Fruit fly (Drosophila melanogaster) whole organism, prepupa: Measurements from ENCODE around the gene Atg3.
A peak's percentile ranks its signal among the peaks of the same experiment; 100 is the strongest.

Experiments used
- CG10631 ChIP-seq: fragments of 200-800 bp; sonication (Bioruptor generic); optimal IDR thresholded peaks from 2 replicates; lab custom pipeline; 2016; ENCODE audit warnings: missing biosample characterization, missing genetic modification characterization
- CG10669 ChIP-seq: fragments of 200-800 bp; sonication (Bioruptor generic); optimal IDR thresholded peaks from 3 replicates; lab custom pipeline; 2018; ENCODE audit warnings: missing biosample characterization, mild to moderate bottlenecking, missing genetic modification characterization, moderate library complexity
- CG11294 ChIP-seq: fragments of 200-800 bp; sonication (Bioruptor generic); IDR thresholded peaks from 2 replicates; pipeline ENCODE4 v1.3.6; 2022; ENCODE audit warnings: missing biosample characterization, missing genetic modification characterization
- CG11762 ChIP-seq: fragments of 200-800 bp; sonication (Bioruptor generic); optimal IDR thresholded peaks from 3 replicates; lab custom pipeline; 2016; ENCODE audit warnings: missing biosample characterization, missing genetic modification characterization; ENCODE audit not compliant: insufficient read depth
- CG11902 ChIP-seq: fragments of 200-800 bp; sonication (Bioruptor generic); optimal IDR thresholded peaks from 3 replicates; lab custom pipeline; 2016; ENCODE audit warnings: missing biosample characterization, missing genetic modification characterization
- CG15336 ChIP-seq: fragments of 200-800 bp; sonication (Bioruptor generic); IDR thresholded peaks from 2 replicates; pipeline ENCODE4 v1.3.6; 2022; ENCODE audit warnings: missing biosample characterization, missing genetic modification characterization
- CG1621 ChIP-seq: fragments of 200-800 bp; sonication (Bioruptor generic); optimal IDR thresholded peaks from 3 replicates; lab custom pipeline; 2018; ENCODE audit warnings: missing biosample characterization, mild to moderate bottlenecking, missing genetic modification characterization
- CG16779 ChIP-seq: fragments of 200-800 bp; sonication (Bioruptor generic); optimal IDR thresholded peaks from 3 replicates; lab custom pipeline; 2017; ENCODE audit warnings: missing biosample characterization, mild to moderate bottlenecking, missing genetic modification characterization
- CG3032 ChIP-seq: fragments of 200-800 bp; optimal IDR thresholded peaks from 2 replicates; lab custom pipeline; 2019; ENCODE audit warnings: missing biosample characterization, mild to moderate bottlenecking, missing genetic modification characterization, moderate library complexity
- CG32006 ChIP-seq: fragments of 200-800 bp; sonication (Bioruptor generic); optimal IDR thresholded peaks from 3 replicates; lab custom pipeline; 2017; ENCODE audit warnings: missing biosample characterization, mild to moderate bottlenecking, missing genetic modification characterization
- CG34406 ChIP-seq: fragments of 200-800 bp; sonication (Bioruptor generic); optimal IDR thresholded peaks from 3 replicates; lab custom pipeline; 2016; ENCODE audit warnings: missing biosample characterization, missing genetic modification characterization
- CG3919 ChIP-seq: fragments of 200-800 bp; sonication (Bioruptor generic); optimal IDR thresholded peaks from 3 replicates; lab custom pipeline; 2016; ENCODE audit warnings: missing biosample characterization, missing genetic modification characterization
- CG4318 ChIP-seq: fragments of 200-800 bp; sonication (Bioruptor generic); optimal IDR thresholded peaks from 3 replicates; lab custom pipeline; 2017; ENCODE audit warnings: missing biosample characterization, mild to moderate bottlenecking, missing genetic modification characterization
- CG6163 ChIP-seq: fragments of 200-800 bp; sonication (Bioruptor generic); IDR thresholded peaks from 3 replicates; pipeline ENCODE4 v1.3.6; 2022; ENCODE audit warnings: missing biosample characterization, missing genetic modification characterization
- CG6276 ChIP-seq: fragments of 200-800 bp; sonication (Bioruptor generic); optimal IDR thresholded peaks from 2 replicates; lab custom pipeline; 2017; ENCODE audit warnings: missing biosample characterization, mild to moderate bottlenecking, missing genetic modification characterization
- CG6792 ChIP-seq: fragments of 200-800 bp; sonication (Bioruptor generic); optimal IDR thresholded peaks from 3 replicates; lab custom pipeline; 2016; ENCODE audit warnings: missing biosample characterization, missing genetic modification characterization
- CG6854 ChIP-seq: fragments of 200-800 bp; sonication (Bioruptor generic); optimal IDR thresholded peaks from 2 replicates; lab custom pipeline; 2017; ENCODE audit warnings: missing biosample characterization, mild to moderate bottlenecking, missing genetic modification characterization
- CG8119 ChIP-seq: fragments of 200-800 bp; sonication (Bioruptor generic); IDR thresholded peaks from 3 replicates; pipeline ENCODE4 v1.3.6; 2022; ENCODE audit warnings: missing biosample characterization, missing genetic modification characterization
- CG8319 ChIP-seq: fragments of 200-800 bp; sonication (Bioruptor generic); optimal IDR thresholded peaks from 3 replicates; lab custom pipeline; 2016; ENCODE audit warnings: missing biosample characterization, missing genetic modification characterization
- CG8632 ChIP-seq: fragments of 200-800 bp; sonication (Bioruptor generic); optimal IDR thresholded peaks from 3 replicates; lab custom pipeline; 2016; ENCODE audit warnings: missing biosample characterization, missing genetic modification characterization
- Eip75B ChIP-seq: fragments of 200-800 bp; sonication (Bioruptor generic); optimal IDR thresholded peaks from 3 replicates; lab custom pipeline; 2016; ENCODE audit warnings: missing biosample characterization, missing genetic modification characterization
- Eip78C ChIP-seq: fragments of 200-800 bp; sonication (Bioruptor generic); peaks from one replicate; lab custom pipeline; 2016; ENCODE audit warnings: missing biosample characterization, missing genetic modification characterization
- Ets96B ChIP-seq: fragments of 200-800 bp; optimal IDR thresholded peaks from 2 replicates; lab custom pipeline; 2019; ENCODE audit warnings: missing biosample characterization, mild to moderate bottlenecking, missing genetic modification characterization, moderate library complexity
- Gug ChIP-seq: fragments of 200-800 bp; sonication (Bioruptor generic); IDR thresholded peaks from 2 replicates; pipeline ENCODE4 v1.3.6; 2022; ENCODE audit warnings: missing biosample characterization, missing genetic modification characterization
- Hr39 ChIP-seq: fragments of 200-800 bp; sonication (Bioruptor generic); optimal IDR thresholded peaks from 2 replicates; lab custom pipeline; 2016; ENCODE audit warnings: missing biosample characterization, missing genetic modification characterization
- Hr4 ChIP-seq: fragments of 200-800 bp; sonication (Bioruptor generic); optimal IDR thresholded peaks from 3 replicates; lab custom pipeline; 2016; ENCODE audit warnings: missing biosample characterization, missing genetic modification characterization
- Lpt ChIP-seq: fragments of 200-800 bp; sonication (Bioruptor generic); optimal IDR thresholded peaks from 3 replicates; lab custom pipeline; 2016; ENCODE audit warnings: missing biosample characterization, missing genetic modification characterization
- OdsH ChIP-seq: fragments of 200-800 bp; sonication (Bioruptor generic); optimal IDR thresholded peaks from 3 replicates; lab custom pipeline; 2016; ENCODE audit warnings: missing biosample characterization, missing genetic modification characterization
- Sox14 ChIP-seq: fragments of 200-800 bp; sonication (Bioruptor generic); optimal IDR thresholded peaks from 3 replicates; lab custom pipeline; 2016; ENCODE audit warnings: missing biosample characterization, missing genetic modification characterization
- Sox15 ChIP-seq: fragments of 200-800 bp; sonication (Bioruptor generic); optimal IDR thresholded peaks from 3 replicates; lab custom pipeline; 2016; ENCODE audit warnings: missing biosample characterization, missing genetic modification characterization
- achi ChIP-seq: fragments of 200-800 bp; sonication (Bioruptor generic); optimal IDR thresholded peaks from 3 replicates; lab custom pipeline; 2016; ENCODE audit warnings: missing biosample characterization, missing genetic modification characterization
- acj6 ChIP-seq: fragments of 200-800 bp; sonication (Bioruptor generic); optimal IDR thresholded peaks from 3 replicates; lab custom pipeline; 2016; ENCODE audit warnings: missing biosample characterization, missing genetic modification characterization
- dac ChIP-seq: fragments of 200-800 bp; sonication (Bioruptor generic); optimal IDR thresholded peaks from 2 replicates; lab custom pipeline; 2017; ENCODE audit warnings: missing biosample characterization, mild to moderate bottlenecking, missing genetic modification characterization
- dsx ChIP-seq: fragments of 200-800 bp; optimal IDR thresholded peaks from 3 replicates; lab custom pipeline; 2019; ENCODE audit warnings: missing biosample characterization, mild to moderate bottlenecking, missing genetic modification characterization, moderate library complexity; ENCODE audit not compliant: poor library complexity, severe bottlenecking
- eg ChIP-seq: fragments of 200-800 bp; sonication (Bioruptor generic); IDR thresholded peaks from 3 replicates; pipeline ENCODE4 v1.3.6; 2022; ENCODE audit warnings: missing biosample characterization, missing genetic modification characterization
- fkh ChIP-seq: fragments of 200-800 bp; sonication (Bioruptor generic); optimal IDR thresholded peaks from 3 replicates; lab custom pipeline; 2017; ENCODE audit warnings: missing biosample characterization, mild to moderate bottlenecking, missing genetic modification characterization, moderate library complexity
- net ChIP-seq: fragments of 200-800 bp; sonication (Bioruptor generic); optimal IDR thresholded peaks from 3 replicates; lab custom pipeline; 2016; ENCODE audit warnings: missing biosample characterization, missing genetic modification characterization
- pdm3 ChIP-seq: fragments of 200-800 bp; sonication (Bioruptor generic); optimal IDR thresholded peaks from 3 replicates; lab custom pipeline; 2016; ENCODE audit warnings: missing biosample characterization, missing genetic modification characterization
- salr ChIP-seq, 2 experiments: fragments of 200-800 bp; sonication (Bioruptor generic); optimal IDR thresholded peaks; 3 replicates each; lab custom pipeline; 2016 to 2018; ENCODE audit warnings: missing biosample characterization in 2 of 2, missing genetic modification characterization in 2 of 2, mild to moderate bottlenecking in 1 of 2
- ss ChIP-seq, 2 experiments: fragments of 200-800 bp; sonication (Bioruptor generic); optimal IDR thresholded peaks; 2 replicates in 1 of 2; 3 replicates in 1 of 2; lab custom pipeline; 2017 to 2018; ENCODE audit warnings: mild to moderate bottlenecking in 2 of 2, missing biosample characterization in 2 of 2, missing genetic modification characterization in 2 of 2, moderate library complexity in 1 of 2
- svp ChIP-seq: fragments of 200-800 bp; sonication (Bioruptor generic); peaks from one replicate; lab custom pipeline; 2016; ENCODE audit warnings: missing biosample characterization, missing genetic modification characterization
- topi ChIP-seq: fragments of 200-800 bp; sonication (Bioruptor generic); optimal IDR thresholded peaks from 3 replicates; lab custom pipeline; 2016; ENCODE audit warnings: missing biosample characterization, missing genetic modification characterization
- vri ChIP-seq: fragments of 200-800 bp; sonication (Bioruptor generic); optimal IDR thresholded peaks from 3 replicates; lab custom pipeline; 2016; ENCODE audit warnings: missing biosample characterization, mild to moderate bottlenecking, missing genetic modification characterization

Atg3 gene

DNA sequence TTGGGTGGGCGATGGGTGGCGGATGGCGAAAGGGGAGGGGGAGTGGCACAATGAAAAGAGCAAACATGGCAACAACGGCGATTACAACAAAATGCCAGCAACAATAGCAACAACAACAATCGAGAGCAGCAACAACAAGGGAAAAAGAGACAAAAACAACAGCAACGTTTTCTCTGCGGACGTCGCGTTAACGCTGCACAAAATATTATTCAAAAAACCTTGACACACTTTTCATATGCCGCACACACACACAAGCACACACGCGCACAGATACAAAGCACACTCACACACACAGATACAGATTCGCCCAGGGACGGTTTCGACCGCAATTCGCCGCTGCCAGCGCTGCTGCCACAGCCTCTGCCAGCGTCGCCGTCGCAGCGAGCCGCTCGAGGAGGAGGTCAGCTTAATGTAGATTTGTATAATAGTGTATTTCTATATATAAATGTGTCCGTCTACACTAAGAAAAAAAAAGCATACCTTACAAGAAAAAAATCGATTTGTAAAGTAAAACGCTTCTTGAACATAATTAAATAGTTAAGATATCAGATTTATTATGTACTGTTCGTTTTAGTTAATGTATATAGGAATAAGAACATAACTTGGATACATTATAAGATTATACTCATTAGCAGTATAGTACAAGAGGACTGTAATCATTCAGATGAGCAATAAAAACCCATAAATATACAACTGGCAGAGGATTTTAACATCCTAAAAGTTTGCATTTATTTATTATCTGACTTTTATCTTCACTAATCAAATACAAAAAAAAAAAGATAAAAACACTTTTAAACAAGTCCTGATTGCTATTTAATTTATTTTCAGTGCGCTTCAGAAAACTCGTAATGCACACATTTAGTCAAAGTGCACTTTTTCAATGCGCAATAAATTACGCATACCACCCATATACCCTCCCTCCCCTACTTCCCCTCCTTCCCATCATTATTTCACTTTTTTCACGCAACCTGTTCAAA, 33.5 kb downstream of the Atg3 start:
- TF ChIP-seq Hr39 (GFP tag; lab: Kevin White, UChicago) (no peak), pdm3 (GFP tag; lab: Kevin White, UChicago) (peak; percentile 62), CG11294 (GFP tag; lab: Robert Waterston, UW) (peak; percentile 71; the same call in 1 of the 2 replicates), CG32006 (GFP tag; lab: Kevin White, UChicago) (peak; percentile 40), fkh (GFP tag; lab: Kevin White, UChicago) (peak; percentile 71), Ets96B (tag; lab: Kevin White, UChicago) (no peak), dsx (no peak), Gug (GFP tag; lab: Robert Waterston, UW) (no peak), OdsH (peak; percentile 66), ss (GFP tag; optimal IDR thresholded peaks at IDR 0.05; lab: Kevin White, UChicago) (no peak), CG6854 (GFP tag; lab: Kevin White, UChicago) (no peak), CG6276 (GFP tag; lab: Kevin White, UChicago) (peak; percentile 0), net (GFP tag; lab: Kevin White, UChicago) (peak; percentile 59), CG11902 (peak; percentile 18), CG16779 (no peak), CG8319 (GFP tag; lab: Kevin White, UChicago) (peak; percentile 25), eg (peak; percentile 44; the same call in 1 of the 3 replicates), acj6 (GFP tag; lab: Kevin White, UChicago) (peak; percentile 26), CG3919 (GFP tag; lab: Kevin White, UChicago) (peak; percentile 36), svp (GFP tag; lab: Kevin White, UChicago) (peak; percentile 2), CG6163 (GFP tag; lab: Robert Waterston, UW) (no peak), Eip78C (GFP tag; lab: Kevin White, UChicago) (peak; percentile 90), CG34406 (GFP tag; lab: Kevin White, UChicago) (peak; percentile 48), Lpt (no peak), topi (GFP tag; lab: Kevin White, UChicago) (no peak), CG10631 (GFP tag; lab: Kevin White, UChicago) (peak; percentile 11), salr (GFP tag; optimal IDR thresholded peaks at IDR 0.05; lab: Kevin White, UChicago) (peak in 1 of 2 experiments; percentile 17), dac (no peak), CG3032 (no peak), Sox15 (GFP tag; lab: Kevin White, UChicago) (peak; percentile 39), CG6792 (GFP tag; lab: Kevin White, UChicago) (peak; percentile 45), CG1621 (tag; lab: Kevin White, UChicago) (no peak), CG8119 (GFP tag; lab: Robert Waterston, UW) (peak; percentile 27; the same call in 1 of the 3 replicates), CG11762 (GFP tag; lab: Kevin White, UChicago) (peak; percentile 17), Sox14 (no peak), CG15336 (GFP tag; lab: Robert Waterston, UW) (peak; percentile 31; the same call in 1 of the 2 replicates), CG8632 (GFP tag; lab: Kevin White, UChicago) (peak; percentile 52), Hr4 (GFP tag; lab: Kevin White, UChicago) (peak; percentile 24), vri (GFP tag; lab: Kevin White, UChicago) (no peak), CG10669 (GFP tag; lab: Kevin White, UChicago) (peak; percentile 5), CG4318 (GFP tag; lab: Kevin White, UChicago) (no peak), Eip75B (GFP tag; lab: Kevin White, UChicago) (peak; percentile 25), achi (peak; percentile 20)
